Fruit fly (Drosophila melanogaster) whole organism, wandering third instar larva: ENCODE results near the gene CG12713.

Experiments used
- Abd-B ChIP-seq: fragments of >200 bp; optimal IDR thresholded peaks from 2 replicates; lab custom pipeline; 2017; ENCODE audit warnings: missing biosample characterization, missing genetic modification characterization
- CG32264 ChIP-seq: fragments of 200-800 bp; sonication (Bioruptor generic); optimal IDR thresholded peaks from 2 replicates; lab custom pipeline; 2016; ENCODE audit warnings: missing biosample characterization, missing genetic modification characterization
- CG9705 ChIP-seq: fragments of 200-800 bp; sonication (Bioruptor generic); optimal IDR thresholded peaks from 2 replicates; lab custom pipeline; 2018; ENCODE audit warnings: missing biosample characterization, mild to moderate bottlenecking, missing genetic modification characterization
- CrebA ChIP-seq: fragments of 200-800 bp; sonication (Bioruptor generic); optimal IDR thresholded peaks from 2 replicates; lab custom pipeline; 2016; ENCODE audit warnings: missing biosample characterization, mild to moderate bottlenecking, missing genetic modification characterization, borderline replicate concordance
- Dif ChIP-seq: fragments of 200-275, 200-300 bp; sonication (Bioruptor generic); optimal IDR thresholded peaks from 2 replicates; lab custom pipeline; 2018; ENCODE audit warnings: missing biosample characterization, missing genetic modification characterization; ENCODE audit not compliant: partially characterized antibody
- HLH106 ChIP-seq: fragments of 200-800 bp; optimal IDR thresholded peaks from 3 replicates; lab custom pipeline; 2019; ENCODE audit warnings: missing biosample characterization, mild to moderate bottlenecking, missing genetic modification characterization, moderate library complexity
- Hnf4 ChIP-seq: fragments of 200-800 bp; sonication (Bioruptor generic); optimal IDR thresholded peaks from 2 replicates; lab custom pipeline; 2016; ENCODE audit warnings: missing biosample characterization, mild to moderate bottlenecking, missing genetic modification characterization
- Hr78 ChIP-seq: fragments of >200 bp; optimal IDR thresholded peaks from 2 replicates; lab custom pipeline; 2017; ENCODE audit warnings: missing biosample characterization, missing genetic modification characterization
- Hr83 ChIP-seq: fragments of 200-300 bp; sonication (Bioruptor generic); optimal IDR thresholded peaks from 2 replicates; lab custom pipeline; 2016; ENCODE audit warnings: missing biosample characterization, mild to moderate bottlenecking, missing genetic modification characterization, moderate library complexity; ENCODE audit not compliant: poor library complexity, severe bottlenecking
- Myc ChIP-seq: fragments of >200 bp; optimal IDR thresholded peaks from 2 replicates; lab custom pipeline; 2017
- N ChIP-seq: fragments of >200 bp; optimal IDR thresholded peaks from 2 replicates; lab custom pipeline; 2018; ENCODE audit warnings: missing biosample characterization, missing external identifiers, missing genetic modification characterization
- Rel ChIP-seq, 2 experiments: fragments of 200-800 bp; sonication (Bioruptor generic) in 1 of 2; optimal IDR thresholded peaks; 2 replicates in 1 of 2; 3 replicates in 1 of 2; lab custom pipeline; 2016 to 2019; ENCODE audit warnings: mild to moderate bottlenecking in 2 of 2, missing biosample characterization in 2 of 2, missing genetic modification characterization in 2 of 2, moderate library complexity in 1 of 2
- Sp1 ChIP-seq: fragments of 200-800 bp; sonication (Bioruptor generic); optimal IDR thresholded peaks from 3 replicates; lab custom pipeline; 2019; ENCODE audit warnings: missing biosample characterization, mild to moderate bottlenecking, missing genetic modification characterization, moderate library complexity
- Vsx2 ChIP-seq: fragments of 200-300, 225-300 bp; sonication (Bioruptor generic); optimal IDR thresholded peaks from 2 replicates; lab custom pipeline; 2018; ENCODE audit warnings: missing biosample characterization, missing genetic modification characterization; ENCODE audit not compliant: partially characterized antibody
- br ChIP-seq: fragments of 200-800 bp; sonication (Bioruptor generic); optimal IDR thresholded peaks from 2 replicates; lab custom pipeline; 2016; ENCODE audit warnings: missing biosample characterization, missing genetic modification characterization
- brk ChIP-seq: fragments of 200-800 bp; sonication (Bioruptor generic); optimal IDR thresholded peaks from 2 replicates; lab custom pipeline; 2016; ENCODE audit warnings: missing biosample characterization, mild to moderate bottlenecking, missing genetic modification characterization
- dl ChIP-seq, 2 experiments: fragments of 175-275, 200-275 bp in 1 of 2; fragments of 200-275 bp in 1 of 2; sonication (Bioruptor generic); optimal IDR thresholded peaks; lab custom pipeline; 2018; ENCODE audit warnings: mild to moderate bottlenecking in 2 of 2, missing biosample characterization in 2 of 2, missing genetic modification characterization in 2 of 2, moderate library complexity in 2 of 2; ENCODE audit not compliant: partially characterized antibody in 2 of 2, insufficient read depth in 1 of 2
- dmrt93B ChIP-seq: fragments of 200-800 bp; sonication (Bioruptor generic); optimal IDR thresholded peaks from 2 replicates; lab custom pipeline; 2018; ENCODE audit warnings: missing biosample characterization, mild to moderate bottlenecking, missing genetic modification characterization
- dsf ChIP-seq: sonication (Bioruptor generic); optimal IDR thresholded peaks from 2 replicates; lab custom pipeline; 2016; ENCODE audit warnings: missing biosample characterization, missing genetic modification characterization, borderline replicate concordance
- ey ChIP-seq: fragments of 200-800 bp; sonication (Bioruptor generic); optimal IDR thresholded peaks from 2 replicates; lab custom pipeline; 2016; ENCODE audit warnings: missing biosample characterization, missing genetic modification characterization
- foxo ChIP-seq, 2 experiments: fragments of 200-800 bp; sonication (Bioruptor generic); optimal IDR thresholded peaks; 2 replicates in 1 of 2; 3 replicates in 1 of 2; lab custom pipeline; 2016 to 2017; ENCODE audit warnings: missing biosample characterization in 2 of 2, missing genetic modification characterization in 2 of 2
- h ChIP-seq: fragments of 200-800 bp; sonication (Bioruptor generic); optimal IDR thresholded peaks from 3 replicates; lab custom pipeline; 2016; ENCODE audit warnings: missing biosample characterization, mild to moderate bottlenecking, missing genetic modification characterization
- jim ChIP-seq: fragments of 175-275, 200-325 bp; sonication (Bioruptor generic); optimal IDR thresholded peaks from 2 replicates; lab custom pipeline; 2016; ENCODE audit warnings: missing biosample characterization, mild to moderate bottlenecking, missing genetic modification characterization
- lola ChIP-seq: fragments of >200 bp; optimal IDR thresholded peaks from 2 replicates; lab custom pipeline; 2017; ENCODE audit warnings: missing biosample characterization, missing genetic modification characterization
- pan ChIP-seq: fragments of >200 bp; optimal IDR thresholded peaks from 2 replicates; lab custom pipeline; 2017
- psq ChIP-seq: fragments of 200-800 bp; sonication (Bioruptor generic); optimal IDR thresholded peaks from 3 replicates; lab custom pipeline; 2017; ENCODE audit warnings: missing biosample characterization, mild to moderate bottlenecking, missing genetic modification characterization, moderate library complexity
- rgr ChIP-seq: fragments of 200-800 bp; sonication (Bioruptor generic); optimal IDR thresholded peaks from 3 replicates; lab custom pipeline; 2016; ENCODE audit warnings: missing biosample characterization, mild to moderate bottlenecking, missing genetic modification characterization
- sage ChIP-seq: fragments of 200-800 bp; sonication (Bioruptor generic); optimal IDR thresholded peaks from 2 replicates; lab custom pipeline; 2016; ENCODE audit warnings: missing biosample characterization, mild to moderate bottlenecking, missing genetic modification characterization
- sv ChIP-seq: fragments of 200-800 bp; sonication (Bioruptor generic); optimal IDR thresholded peaks from 3 replicates; lab custom pipeline; 2016; ENCODE audit warnings: missing biosample characterization, missing genetic modification characterization
- tai ChIP-seq: sonication (Bioruptor generic); optimal IDR thresholded peaks from 2 replicates; lab custom pipeline; 2016; ENCODE audit warnings: missing biosample characterization, missing genetic modification characterization

CG12713 gene

DNA sequence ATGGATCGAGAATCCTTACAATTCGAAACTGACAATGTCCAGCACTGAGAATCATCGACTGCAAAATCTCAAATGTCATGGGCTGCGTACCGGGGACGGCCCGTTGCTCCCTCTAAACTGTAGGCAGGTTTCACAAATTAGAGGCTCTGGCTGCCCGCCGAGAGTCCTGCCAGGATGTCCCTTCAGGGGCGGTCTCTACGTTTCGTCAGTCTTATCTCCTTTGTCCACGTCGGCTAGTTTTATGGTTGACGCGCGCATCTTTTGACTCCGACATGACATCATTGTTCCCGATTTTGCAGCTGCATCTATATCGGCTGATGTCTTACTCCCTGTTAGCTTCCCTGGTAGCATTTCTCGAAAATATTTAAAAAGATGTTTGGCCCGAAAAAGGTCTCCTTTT, 30.1 kb upstream of the CG12713 start:
- TF ChIP-seq dl (GFP tag; optimal IDR thresholded peaks at IDR 0.05; lab: Kevin White, UChicago; ENCODE audit: insufficient read depth in 1 of 2, partially characterized antibody in 2 of 2) (no peak), brk (GFP tag; lab: Kevin White, UChicago) (no peak), CG9705 (GFP tag; lab: Kevin White, UChicago) (no peak), foxo (GFP tag; optimal IDR thresholded peaks at IDR 0.05; lab: Kevin White, UChicago) (no peak), ey (GFP tag; lab: Kevin White, UChicago) (no peak), Abd-B (GFP tag; lab: Kevin White, UChicago) (no peak), N (GFP tag; lab: Kevin White, UChicago) (no peak)

DNA sequence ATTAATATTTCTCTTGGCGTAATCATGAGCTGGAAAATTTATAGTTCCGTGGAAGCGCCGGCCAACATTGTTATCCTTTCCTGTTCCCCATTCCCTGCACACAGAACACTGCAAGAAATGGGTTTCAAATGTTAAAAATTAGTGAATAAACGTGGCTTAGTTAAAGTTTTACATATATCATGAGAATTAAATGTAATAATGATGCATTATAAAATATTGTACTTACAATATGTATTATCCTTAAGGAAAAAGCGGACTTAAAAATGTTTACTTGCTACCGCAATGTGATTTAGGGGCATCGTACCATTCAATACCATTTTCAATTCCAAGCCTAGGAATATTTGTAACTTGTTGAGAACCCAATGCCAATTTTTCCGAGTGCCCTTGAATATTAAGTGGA, 29.6 kb upstream of the CG12713 start:
- TF ChIP-seq jim (GFP tag; lab: Kevin White, UChicago) (no peak), ey (GFP tag; lab: Kevin White, UChicago) (no peak), Rel (GFP tag; optimal IDR thresholded peaks at IDR 0.05; lab: Kevin White, UChicago) (no peak), Rel (tag; optimal IDR thresholded peaks at IDR 0.05; lab: Kevin White, UChicago) (no peak), sv (GFP tag; lab: Kevin White, UChicago) (no peak), N (GFP tag; lab: Kevin White, UChicago) (no peak), br (GFP tag; lab: Kevin White, UChicago) (no peak), rgr (no peak), Abd-B (GFP tag; lab: Kevin White, UChicago) (no peak), Myc (lab: Kevin White, UChicago) (no peak)

DNA sequence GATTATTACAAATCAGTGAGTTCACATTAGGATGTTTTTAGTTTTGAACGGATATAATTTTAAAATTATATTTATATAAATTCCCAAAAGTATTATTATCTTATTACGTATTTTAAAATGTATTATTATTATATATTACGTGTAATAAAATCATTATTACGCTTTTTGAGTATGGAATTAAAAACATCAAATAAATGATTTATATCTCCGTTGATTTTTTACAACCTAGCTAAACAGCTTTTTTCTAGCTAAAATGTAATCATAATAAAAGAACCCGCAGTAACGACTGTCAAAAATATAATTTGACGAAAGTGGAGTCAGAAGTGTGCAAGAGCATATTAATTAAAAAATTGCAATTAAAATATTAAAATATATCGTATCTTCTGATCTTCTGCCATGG, 24.2 kb upstream of the CG12713 start, which contains the start of gene CG6244:
Gene CG6244, plus strand, starts transcription at position 301 of the 400 bp plus-strand sequence.
- TF ChIP-seq dsf: no peak
- TF ChIP-seq tai (GFP tag; lab: Kevin White, UChicago): no peak
- no peak for TF ChIP-seq CG9705 (GFP tag; lab: Kevin White, UChicago)
- TF ChIP-seq Dif (GFP tag; lab: Kevin White, UChicago): no peak
- no peak for TF ChIP-seq Rel (GFP tag; optimal IDR thresholded peaks at IDR 0.05; lab: Kevin White, UChicago)
- no peak for TF ChIP-seq Rel (tag; optimal IDR thresholded peaks at IDR 0.05; lab: Kevin White, UChicago)
- no peak for TF ChIP-seq CG32264 (GFP tag; lab: Kevin White, UChicago)
- no peak for TF ChIP-seq Vsx2
- no peak for TF ChIP-seq Abd-B (GFP tag; lab: Kevin White, UChicago)
- TF ChIP-seq dl (GFP tag; optimal IDR thresholded peaks at IDR 0.05; lab: Kevin White, UChicago; ENCODE audit: insufficient read depth in 1 of 2, partially characterized antibody in 2 of 2): no peak
- no peak for TF ChIP-seq ey (GFP tag; lab: Kevin White, UChicago)
- TF ChIP-seq dmrt93B (GFP tag; lab: Kevin White, UChicago): no peak
- no peak for TF ChIP-seq Myc (lab: Kevin White, UChicago)
- no peak for TF ChIP-seq HLH106 (tag; lab: Kevin White, UChicago)
- TF ChIP-seq h (GFP tag; lab: Kevin White, UChicago): no peak
- TF ChIP-seq Sp1 (GFP tag; lab: Kevin White, UChicago): no peak
- TF ChIP-seq Hnf4 (GFP tag; lab: Kevin White, UChicago): no peak
- TF ChIP-seq br (GFP tag; lab: Kevin White, UChicago): no peak
- no peak for TF ChIP-seq sage (GFP tag; lab: Kevin White, UChicago)
- TF ChIP-seq Hr78 (GFP tag; lab: Kevin White, UChicago): no peak
- TF ChIP-seq lola (GFP tag; lab: Kevin White, UChicago): no peak

DNA sequence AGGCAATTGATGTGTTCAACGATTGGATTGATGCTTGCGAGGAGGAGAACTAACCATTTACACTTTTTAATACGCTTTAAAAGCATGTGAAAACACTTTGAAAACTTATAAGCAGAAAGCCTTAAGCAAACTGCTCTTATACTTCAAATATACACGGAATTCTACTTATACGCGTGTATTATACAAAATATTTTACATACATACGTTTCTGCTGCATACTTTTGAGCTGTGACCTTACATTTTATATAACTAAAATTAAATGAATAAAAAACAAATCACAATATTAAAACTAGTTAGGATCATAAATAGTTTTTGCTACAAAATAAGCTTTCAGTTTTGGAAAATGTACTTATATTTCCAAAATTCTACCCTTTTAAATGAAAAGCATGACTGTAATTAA, 23.6 kb upstream of the CG12713 start:
- TF ChIP-seq Vsx2: no peak
- TF ChIP-seq Myc (lab: Kevin White, UChicago): peak; percentile 65

DNA sequence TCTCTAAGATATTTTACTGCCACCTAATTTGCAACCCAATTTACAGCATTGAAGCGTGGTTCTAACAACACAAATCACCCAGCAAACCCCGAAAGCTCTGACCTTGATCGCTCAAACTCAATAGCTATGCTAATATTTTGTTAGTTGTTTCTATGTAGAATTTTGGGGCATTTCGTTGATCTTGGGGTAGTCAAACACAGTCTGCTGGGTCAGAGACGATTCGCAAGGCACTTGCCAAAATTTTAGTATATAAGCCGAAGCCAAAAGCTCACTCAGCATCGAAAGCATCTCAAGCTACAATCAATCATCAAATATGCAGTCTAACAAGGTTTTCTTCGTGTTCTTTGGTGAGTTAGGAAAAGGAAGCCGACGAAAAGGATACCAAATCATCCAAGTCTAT, 23.1 kb upstream of the CG12713 start, which contains the start of gene CG13445:
Gene CG13445, plus strand, starts transcription at position 301 of the 400 bp plus-strand sequence.
- no peak for TF ChIP-seq Dif (GFP tag; lab: Kevin White, UChicago)
- no peak for TF ChIP-seq sage (GFP tag; lab: Kevin White, UChicago)
- TF ChIP-seq ey (GFP tag; lab: Kevin White, UChicago): no peak
- TF ChIP-seq jim (GFP tag; lab: Kevin White, UChicago): no peak
- TF ChIP-seq psq: no peak
- no peak for TF ChIP-seq Hnf4 (GFP tag; lab: Kevin White, UChicago)
- TF ChIP-seq rgr: no peak
- no peak for TF ChIP-seq CrebA
- TF ChIP-seq HLH106 (tag; lab: Kevin White, UChicago): no peak
- TF ChIP-seq pan (lab: Kevin White, UChicago): no peak
- TF ChIP-seq Abd-B (GFP tag; lab: Kevin White, UChicago): no peak
- no peak for TF ChIP-seq dmrt93B (GFP tag; lab: Kevin White, UChicago)
- TF ChIP-seq Hr78 (GFP tag; lab: Kevin White, UChicago): no peak
- no peak for TF ChIP-seq brk (GFP tag; lab: Kevin White, UChicago)
- no peak for TF ChIP-seq Rel (GFP tag; optimal IDR thresholded peaks at IDR 0.05; lab: Kevin White, UChicago)
- no peak for TF ChIP-seq Rel (tag; optimal IDR thresholded peaks at IDR 0.05; lab: Kevin White, UChicago)
- TF ChIP-seq Hr83 (GFP tag; lab: Kevin White, UChicago): no peak
